Worm (Caenorhabditis elegans): ENCODE data around the gene str-38.
"Not testable (repeated sequence)": the region's sequence is repeated elsewhere in the genome, so short reads cannot be mapped to it uniquely, and the experiment has no call there.

DNA sequence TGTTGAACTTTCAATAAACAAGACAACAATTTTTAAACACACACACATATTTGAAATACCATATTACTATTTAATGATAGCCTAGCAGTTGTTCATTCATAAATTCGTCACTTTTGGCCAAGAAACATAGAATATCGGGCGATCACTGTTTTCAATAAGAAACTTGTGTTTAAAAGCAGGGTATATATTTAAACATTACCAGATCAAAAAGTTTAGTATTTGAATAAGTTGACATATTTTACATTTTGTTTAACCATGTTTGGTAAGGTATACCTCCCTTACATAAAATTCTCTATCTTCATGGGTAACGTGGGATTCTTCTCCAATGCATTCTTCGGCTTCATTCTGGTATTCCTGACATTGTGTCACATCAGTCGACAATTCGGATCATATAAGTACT, 22.6 kb upstream of the str-38 start, which contains the start of gene str-8:
- TF ChIP-seq madf-6 (GFP tag; IDR thresholded peaks at IDR 0.05); K12H6.12 (tag; optimal IDR thresholded peaks at IDR 0.05); F57A8.1 (GFP tag; optimal IDR thresholded peaks at IDR 0.05); egrh-3 (GFP tag; IDR thresholded peaks at IDR 0.05); mel-28 (tag; optimal IDR thresholded peaks at IDR 0.05; ENCODE audit: borderline replicate concordance); lsl-1 (GFP tag; optimal IDR thresholded peaks at IDR 0.05); nfyb-1 (GFP tag; IDR thresholded peaks at IDR 0.05); Y79H2A.3 (GFP tag; conservative IDR thresholded peaks at IDR 0.05); attf-5 (GFP tag; optimal IDR thresholded peaks at IDR 0.05); ceh-58 (GFP tag; IDR thresholded peaks at IDR 0.05); snpc-4 (GFP tag; optimal IDR thresholded peaks at IDR 0.05); snpc-4 (tag; optimal IDR thresholded peaks at IDR 0.05); lin-40 (tag; optimal IDR thresholded peaks at IDR 0.05); ztf-3 (GFP tag; optimal IDR thresholded peaks at IDR 0.05); lag-1 (GFP tag; IDR thresholded peaks at IDR 0.05): not testable (repeated sequence)
